Worm (Caenorhabditis elegans): Measurements from ENCODE around the gene vps-11.

Gene vps-11

DNA sequence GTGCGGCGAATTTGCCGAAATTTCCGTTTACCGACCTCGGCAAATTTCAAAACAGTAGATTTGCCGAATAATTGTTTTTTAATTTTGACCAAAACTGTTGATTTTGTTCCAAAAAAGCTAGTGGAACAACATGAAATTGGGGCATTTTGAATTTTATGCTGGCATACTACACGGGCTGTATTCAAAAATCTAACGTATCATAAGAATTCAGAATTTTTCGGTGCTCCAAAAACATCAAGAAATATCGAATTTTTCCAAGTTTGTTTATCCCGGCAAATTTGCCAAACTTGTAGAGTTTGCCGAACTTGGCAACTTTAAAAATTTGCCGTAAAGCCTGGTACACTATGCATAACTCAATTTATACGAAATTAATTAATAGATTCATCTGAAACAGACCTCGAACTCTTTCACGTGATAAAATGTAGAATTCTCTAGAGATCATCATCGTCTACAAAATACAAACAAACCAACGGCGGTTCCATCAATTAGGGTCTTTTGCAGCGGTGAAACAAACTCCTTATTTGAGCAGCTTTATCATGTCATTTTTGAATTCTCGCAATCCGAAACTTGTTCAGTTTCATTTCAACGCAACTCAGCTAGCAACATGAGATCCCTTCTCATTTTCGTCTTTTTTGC is 15.5 kb upstream of the vps-11 start, which contains the start of gene R06F6.14 (continued):
- TF ChIP-seq nhr-27 (tag; optimal IDR thresholded peaks at IDR 0.05) = no peak

DNA sequence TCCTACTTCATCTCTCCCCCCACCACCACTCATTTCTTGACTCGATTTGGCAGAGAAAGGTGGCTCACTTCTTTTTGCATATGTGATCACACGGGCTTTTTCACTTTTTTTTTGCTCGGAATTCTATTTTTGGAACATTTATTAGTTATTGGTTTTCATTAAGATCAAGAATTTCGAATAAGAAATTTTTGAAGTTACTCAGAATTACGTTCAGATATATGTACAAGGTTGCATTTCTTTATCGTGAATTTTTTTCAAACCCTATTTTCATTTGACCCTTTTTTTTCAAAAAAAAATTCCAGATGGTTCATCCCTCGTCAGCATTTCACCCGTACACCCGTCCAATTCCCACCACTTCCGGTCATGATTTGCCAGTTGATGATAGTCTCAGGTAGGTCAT is 12.1 kb upstream of the vps-11 start, which contains the start of gene ceh-62:
Gene ceh-62 (plus strand): TSS at position 301 of the 400 bp plus-strand sequence.
- no peak for TF ChIP-seq nhr-80 (tag; optimal IDR thresholded peaks at IDR 0.05)
- no peak for TF ChIP-seq lin-40 (tag; optimal IDR thresholded peaks at IDR 0.05)
- TF ChIP-seq tbp1 (GFP tag; optimal IDR thresholded peaks at IDR 0.05) = no peak
- no peak for TF ChIP-seq athp-1 (tag; optimal IDR thresholded peaks at IDR 0.05)
- TF ChIP-seq F55B11.4 (tag; optimal IDR thresholded peaks at IDR 0.05; ENCODE audit: borderline replicate concordance, insufficient read depth) = no peak
- no peak for TF ChIP-seq ztf-26 (tag; optimal IDR thresholded peaks at IDR 0.05)
- TF ChIP-seq ceh-79 (tag; optimal IDR thresholded peaks at IDR 0.05) = no peak
- TF ChIP-seq madf-3 (GFP tag; IDR thresholded peaks at IDR 0.05) = no peak
- no peak for TF ChIP-seq aptf-3 (GFP tag; IDR thresholded peaks at IDR 0.05)
- TF ChIP-seq hmg-1.2 (GFP tag; IDR thresholded peaks at IDR 0.05) = no peak
- no peak for TF ChIP-seq ZK185.1 (tag; optimal IDR thresholded peaks at IDR 0.05; ENCODE audit: poor library complexity, severe bottlenecking)
- TF ChIP-seq snpc-1.3 (tag; optimal IDR thresholded peaks at IDR 0.05; ENCODE audit: insufficient read depth) = no peak
- no peak for TF ChIP-seq Y95B8A.8 (GFP tag; IDR thresholded peaks at IDR 0.05)
- TF ChIP-seq F23B12.7 (tag; optimal IDR thresholded peaks at IDR 0.05; ENCODE audit: insufficient read depth) = no peak
- TF ChIP-seq lin-26 (GFP tag; IDR thresholded peaks at IDR 0.05) = no peak
- no peak for TF ChIP-seq F57C9.4 (tag; optimal IDR thresholded peaks at IDR 0.05)
- TF ChIP-seq cebp-2 (GFP tag; IDR thresholded peaks at IDR 0.05) = no peak
- TF ChIP-seq unc-130 (GFP tag; optimal IDR thresholded peaks at IDR 0.05) = no peak
- TF ChIP-seq akir-1 (GFP tag; optimal IDR thresholded peaks at IDR 0.05) = no peak

DNA sequence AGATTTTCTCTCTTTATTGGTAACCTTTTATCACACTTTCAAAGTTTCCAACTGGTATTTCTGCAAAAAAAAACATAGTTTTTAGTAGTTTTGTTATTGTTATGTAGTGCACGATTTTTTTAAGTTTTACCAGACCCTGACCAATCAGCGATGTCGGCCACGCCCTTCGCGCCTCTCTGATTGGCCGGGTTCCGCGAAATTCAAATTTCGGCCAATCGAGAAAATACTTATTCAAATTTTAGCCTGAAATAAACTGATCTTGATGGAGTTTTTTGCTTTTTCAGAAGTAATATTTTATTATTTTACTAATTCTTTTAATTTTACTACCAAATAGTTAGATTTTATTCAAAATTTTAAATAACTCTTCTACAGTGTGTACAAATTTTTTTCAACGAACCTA is 11.6 kb upstream of the vps-11 start:
- TF ChIP-seq aptf-3 (GFP tag; IDR thresholded peaks at IDR 0.05) (no peak), tlf-1 (GFP tag; optimal IDR thresholded peaks at IDR 0.05) (no peak), ceh-79 (tag; optimal IDR thresholded peaks at IDR 0.05) (no peak), ztf-22 (GFP tag; optimal IDR thresholded peaks at IDR 0.05) (no peak), C06A6.2 (GFP tag; conservative IDR thresholded peaks at IDR 0.05) (no peak), Y95B8A.8 (GFP tag; IDR thresholded peaks at IDR 0.05) (no peak), Y56A3A.18 (GFP tag; IDR thresholded peaks at IDR 0.05) (no peak), F23B12.7 (tag; optimal IDR thresholded peaks at IDR 0.05; ENCODE audit: insufficient read depth) (no peak)

DNA sequence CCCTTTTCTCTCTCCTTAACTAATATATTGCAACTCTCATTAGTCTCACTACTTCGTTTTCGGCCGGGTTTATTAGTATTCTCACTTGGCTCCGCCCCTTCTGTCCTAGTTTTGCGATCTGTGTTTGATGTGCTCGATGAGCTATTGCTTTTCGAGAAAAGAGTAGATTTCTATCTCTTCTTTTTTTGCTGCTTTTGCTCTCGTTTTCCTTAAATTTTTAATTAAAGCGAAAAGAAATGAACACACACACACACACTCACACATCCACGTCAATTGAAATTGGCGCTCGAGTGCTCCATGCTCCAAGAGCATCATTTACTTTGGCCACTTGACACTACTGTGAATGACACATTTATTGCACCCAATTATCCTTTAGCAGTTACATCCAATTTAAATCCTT is 11.1 kb upstream of the vps-11 start:
- TF ChIP-seq lin-40 (tag; optimal IDR thresholded peaks at IDR 0.05) = no peak
- TF ChIP-seq F22D6.2 (tag; optimal IDR thresholded peaks at IDR 0.05) = no peak
- TF ChIP-seq lin-26 (GFP tag; IDR thresholded peaks at IDR 0.05) = no peak
- no peak for TF ChIP-seq ccch-3 (GFP tag; optimal IDR thresholded peaks at IDR 0.05)
- no peak for TF ChIP-seq K12H6.12 (tag; optimal IDR thresholded peaks at IDR 0.05)
- no peak for TF ChIP-seq F23B12.7 (tag; optimal IDR thresholded peaks at IDR 0.05; ENCODE audit: insufficient read depth)
- TF ChIP-seq mel-28 (tag; optimal IDR thresholded peaks at IDR 0.05; ENCODE audit: borderline replicate concordance) = no peak
- no peak for TF ChIP-seq dpff-1 (tag; optimal IDR thresholded peaks at IDR 0.05)
- no peak for TF ChIP-seq B0261.1 (tag; optimal IDR thresholded peaks at IDR 0.05)
- TF ChIP-seq zim-3 (tag; optimal IDR thresholded peaks at IDR 0.05) = no peak
- TF ChIP-seq nfyb-1 (GFP tag; IDR thresholded peaks at IDR 0.05) = no peak
- no peak for TF ChIP-seq Y67H2A.10 (GFP tag; conservative IDR thresholded peaks at IDR 0.05)
- no peak for TF ChIP-seq nfya-1 (tag; optimal IDR thresholded peaks at IDR 0.05; ENCODE audit: borderline replicate concordance, insufficient read depth)
- no peak for TF ChIP-seq ceh-58 (GFP tag; IDR thresholded peaks at IDR 0.05)
